Worm (Caenorhabditis elegans): ENCODE measurements around the gene B0393.4.
"Not testable (repeated sequence)": the region's sequence is repeated elsewhere in the genome, so short reads cannot be mapped to it uniquely, and the experiment has no call there.

B0393.4 gene

DNA sequence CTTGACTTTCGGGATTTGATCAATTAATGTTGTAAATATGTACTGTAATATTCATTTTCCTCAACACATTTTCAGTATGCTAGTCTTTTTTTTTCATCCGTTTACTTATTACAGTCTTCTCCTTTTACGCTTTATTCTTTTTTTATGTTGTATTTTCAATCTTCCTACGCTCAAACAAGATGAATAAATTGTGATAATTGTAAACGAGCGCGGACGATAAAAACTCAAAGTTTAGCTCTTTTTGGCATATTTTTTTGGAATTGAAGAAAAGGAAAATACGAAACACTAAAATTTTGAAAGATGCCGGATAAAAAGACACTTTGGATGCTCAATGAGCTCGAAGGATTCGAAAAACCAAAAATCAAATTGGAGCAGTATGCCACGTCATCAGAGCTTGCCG, 39.3 kb upstream of the B0393.4 start, which contains the start of gene metl-5:
metl-5 (plus strand) TSS at position 301 of the 400 bp plus-strand sequence.
- no peak for TF ChIP-seq ceh-22 (tag; optimal IDR thresholded peaks at IDR 0.05)

ce11 chrIII:4796536-4796935, 33.1 kb upstream of the B0393.4 start, which contains the start of gene tag-325:
Gene tag-325, plus strand, starts transcription at chrIII:4796836.
- no peak for TF ChIP-seq eyg-1 (tag; optimal IDR thresholded peaks at IDR 0.05)
- no peak for TF ChIP-seq ceh-24 (tag; optimal IDR thresholded peaks at IDR 0.05)
- peak; percentile 15 for TF ChIP-seq hlh-30 (tag; optimal IDR thresholded peaks at IDR 0.05; ENCODE audit: insufficient read depth)
- no peak for TF ChIP-seq rnt-1 (tag; optimal IDR thresholded peaks at IDR 0.05)

DNA sequence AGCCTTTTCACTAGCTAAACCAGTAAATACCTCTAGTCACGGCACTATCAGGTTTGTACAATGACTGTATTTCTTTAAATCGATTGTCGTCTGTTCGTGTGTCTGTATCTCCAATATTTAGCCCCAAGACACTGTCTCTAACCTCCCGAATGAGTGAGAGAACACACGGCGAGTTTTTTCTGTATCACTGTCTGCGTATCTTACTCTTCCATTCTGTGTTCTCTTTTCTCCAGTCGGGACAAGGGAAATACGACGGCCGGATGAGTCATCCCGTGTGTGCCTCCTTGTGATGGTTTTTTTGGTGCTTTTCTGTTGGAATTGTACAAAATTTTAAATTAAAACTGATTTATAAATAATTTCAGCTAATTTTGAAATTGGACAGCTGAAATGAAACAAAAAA, 32.6 kb upstream of the B0393.4 start:
- TF ChIP-seq tbx-2 (tag; optimal IDR thresholded peaks at IDR 0.05) (peak; percentile 19), elt-2 (tag; optimal IDR thresholded peaks at IDR 0.05) (peak; percentile 16), hlh-30 (tag; optimal IDR thresholded peaks at IDR 0.05; ENCODE audit: insufficient read depth) (peak; percentile 20), ceh-31 (tag; optimal IDR thresholded peaks at IDR 0.05) (peak; percentile 26), C38D4.7 (GFP tag; optimal IDR thresholded peaks at IDR 0.05) (no peak), eyg-1 (tag; optimal IDR thresholded peaks at IDR 0.05) (no peak), pat-9 (tag; optimal IDR thresholded peaks at IDR 0.05) (no peak), ets-4 (tag; optimal IDR thresholded peaks at IDR 0.05) (peak; percentile 48), nfya-1 (tag; optimal IDR thresholded peaks at IDR 0.05) (peak; percentile 45)

- TF ChIP-seq hlh-15 (tag; optimal IDR thresholded peaks at IDR 0.05) (no peak), F13H6.1 (tag; optimal IDR thresholded peaks at IDR 0.05) (no peak), hlh-13 (GFP tag; optimal IDR thresholded peaks at IDR 0.05) (no peak)
Measured at ce11 chrIII:4792560-4793136, 29.2 kb upstream of the B0393.4 start, which contains the start of gene mip-1. Gene mip-1, plus strand, starts transcription at chrIII:4793086.

- no peak for TF ChIP-seq ceh-22 (tag; optimal IDR thresholded peaks at IDR 0.05)
- no peak for TF ChIP-seq madf-2 (tag; optimal IDR thresholded peaks at IDR 0.05)
- no peak for TF ChIP-seq zip-5 (tag; optimal IDR thresholded peaks at IDR 0.05)
- TF ChIP-seq sdc-2 (tag; optimal IDR thresholded peaks at IDR 0.05): no peak
- TF ChIP-seq sox-4 (tag; optimal IDR thresholded peaks at IDR 0.05): no peak
- TF ChIP-seq ttx-3 (tag; optimal IDR thresholded peaks at IDR 0.05): no peak
- no peak for TF ChIP-seq ceh-31 (tag; optimal IDR thresholded peaks at IDR 0.05)
- TF ChIP-seq T23F11.4 (GFP tag; optimal IDR thresholded peaks at IDR 0.05): no peak
- no peak for TF ChIP-seq che-1 (tag; optimal IDR thresholded peaks at IDR 0.05)
- no peak for TF ChIP-seq lin-11 (tag; optimal IDR thresholded peaks at IDR 0.05)
- no peak for TF ChIP-seq lim-6 (tag; optimal IDR thresholded peaks at IDR 0.05)
- TF ChIP-seq elt-4 (tag; optimal IDR thresholded peaks at IDR 0.05): no peak
Measured at ce11 chrIII:4785714-4786113, 22.3 kb upstream of the B0393.4 start, which contains the start of gene mel-28. Gene mel-28, plus strand, starts transcription at chrIII:4786080.

- TF ChIP-seq nhr-11, sdc-2, lin-11 (tag; optimal IDR thresholded peaks at IDR 0.05): not testable (repeated sequence)
Measured at ce11 chrIII:4785131-4785530, 21.7 kb upstream of the B0393.4 start, which contains the start of gene enu-3.2. Gene enu-3.2, minus strand, starts transcription at chrIII:4785235.

DNA sequence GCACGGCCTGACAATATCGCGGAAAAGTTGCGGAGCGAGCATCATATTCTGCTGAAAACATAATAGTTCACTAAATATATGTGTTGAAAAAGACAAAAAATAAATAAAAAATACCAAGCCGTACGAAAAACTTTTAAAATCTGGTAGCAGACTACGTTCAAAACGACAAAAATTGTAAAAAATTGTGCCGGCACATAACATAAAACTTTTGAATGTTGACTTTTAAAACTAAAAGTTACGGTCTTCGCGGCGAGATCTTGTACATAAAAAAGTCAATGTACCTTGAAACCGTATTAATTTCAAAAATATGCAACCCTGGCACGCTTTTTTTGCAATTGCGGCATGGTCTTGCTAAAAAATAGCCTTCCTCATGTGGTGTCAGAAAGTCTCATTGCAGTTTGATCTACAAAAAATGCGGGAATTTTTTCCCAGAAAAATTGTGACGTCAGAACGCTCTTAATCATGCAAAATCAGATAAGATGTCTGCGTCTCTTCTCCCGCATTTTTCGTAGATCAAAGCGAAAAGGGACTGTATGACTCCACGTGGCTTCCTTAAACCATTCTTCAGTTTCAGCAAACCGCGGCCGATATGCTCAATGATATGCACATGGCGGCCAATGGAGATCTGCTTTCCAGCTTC, 18.6 kb upstream of the B0393.4 start, which contains the start of the genes gex-5 and C38D4.10:
gex-5 (minus strand) TSS at position 51 of the 640 bp plus-strand sequence.
C38D4.10 (plus strand) TSS at position 590 of the 640 bp plus-strand sequence.
- TF ChIP-seq ets-4, gmeb-2, pha-2 (tag; optimal IDR thresholded peaks at IDR 0.05): not testable (repeated sequence)
